Worm (Caenorhabditis elegans) whole organism, mixed stage, embryonic: Measurements from ENCODE around the gene swsn-4.
A peak's percentile ranks its signal among the peaks of the same experiment; 100 is the strongest.

Experiments used
- M03D4.4 ChIP-seq: sonication (generic microtip); optimal IDR thresholded peaks from 2 replicates; lab custom pipeline; 2017; ENCODE audit warnings: mild to moderate bottlenecking, missing genetic modification characterization, missing compliant biosample characterization
- bed-3 ChIP-seq: fragments of 200-800 bp; sonication (Bioruptor generic); optimal IDR thresholded peaks from 3 replicates; lab custom pipeline; 2018; ENCODE audit warnings: mild to moderate bottlenecking, missing genetic modification characterization, moderate library complexity, missing compliant biosample characterization
- blmp-1 ChIP-seq: fragments of 150-350 bp; optimal IDR thresholded peaks from 2 replicates; lab custom pipeline; 2014; ENCODE audit warnings: missing biosample characterization, missing genetic modification characterization
- ceh-43 ChIP-seq: fragments of 200-800 bp; sonication (Bioruptor generic); optimal IDR thresholded peaks from 2 replicates; lab custom pipeline; 2018; ENCODE audit warnings: mild to moderate bottlenecking, missing genetic modification characterization, moderate library complexity, missing compliant biosample characterization
- ceh-83 ChIP-seq: fragments of 200-800 bp; sonication (Bioruptor generic); optimal IDR thresholded peaks from 2 replicates; lab custom pipeline; 2018; ENCODE audit warnings: mild to moderate bottlenecking, missing genetic modification characterization, missing compliant biosample characterization
- ces-1 ChIP-seq: fragments of 150-350 bp; optimal IDR thresholded peaks from 2 replicates; lab custom pipeline; 2014; ENCODE audit warnings: missing biosample characterization, missing genetic modification reagents, missing genetic modification characterization
- cnd-1 ChIP-seq: fragments of 200-800 bp; sonication (Bioruptor generic); optimal IDR thresholded peaks from 2 replicates; lab custom pipeline; 2018; ENCODE audit warnings: mild to moderate bottlenecking, missing genetic modification characterization, missing compliant biosample characterization
- drap-1 ChIP-seq: fragments of 200-800 bp; sonication (Bioruptor generic); optimal IDR thresholded peaks from 3 replicates; lab custom pipeline; 2018; ENCODE audit warnings: mild to moderate bottlenecking, missing genetic modification characterization, missing compliant biosample characterization
- elt-1 ChIP-seq: sonication (generic microtip); optimal IDR thresholded peaks from 2 replicates; lab custom pipeline; 2017; ENCODE audit warnings: missing genetic modification characterization, mild to moderate bottlenecking, missing compliant biosample characterization, antibody characterized with exemption, moderate library complexity, borderline replicate concordance; ENCODE audit not compliant: insufficient read depth
- elt-3 ChIP-seq: fragments of 150-350 bp; optimal IDR thresholded peaks from 2 replicates; lab custom pipeline; 2014; ENCODE audit warnings: missing biosample characterization, missing genetic modification characterization
- flh-1 ChIP-seq: fragments of 200-800 bp; sonication (Bioruptor generic); optimal IDR thresholded peaks from 2 replicates; lab custom pipeline; 2018; ENCODE audit warnings: mild to moderate bottlenecking, missing genetic modification characterization, moderate library complexity, missing compliant biosample characterization
- ham-2 ChIP-seq: fragments of 200-800 bp; sonication (Bioruptor generic); optimal IDR thresholded peaks from 2 replicates; lab custom pipeline; 2018; ENCODE audit warnings: mild to moderate bottlenecking, missing genetic modification characterization, missing compliant biosample characterization
- hlh-1 ChIP-seq: fragments of 150-350 bp; optimal IDR thresholded peaks from 2 replicates; lab custom pipeline; 2014; ENCODE audit warnings: missing biosample characterization, missing genetic modification reagents, missing genetic modification characterization
- lin-32 ChIP-seq: fragments of 200-800 bp; sonication (Bioruptor generic); optimal IDR thresholded peaks from 2 replicates; lab custom pipeline; 2018; ENCODE audit warnings: mild to moderate bottlenecking, missing genetic modification characterization, missing compliant biosample characterization
- lsy-2 ChIP-seq: fragments of 150-350 bp; optimal IDR thresholded peaks from 2 replicates; lab custom pipeline; 2014; ENCODE audit warnings: missing biosample characterization, missing genetic modification characterization
- mab-5 ChIP-seq: fragments of 150-350 bp; optimal IDR thresholded peaks from 2 replicates; lab custom pipeline; 2014; ENCODE audit warnings: missing biosample characterization, missing genetic modification characterization
- mep-1 ChIP-seq: fragments of 150-350 bp; optimal IDR thresholded peaks from 2 replicates; lab custom pipeline; 2017; ENCODE audit warnings: missing biosample characterization, missing genetic modification reagents, missing genetic modification characterization, inconsistent platforms
- mls-2 ChIP-seq: sonication (generic microtip); optimal IDR thresholded peaks from 2 replicates; lab custom pipeline; 2016; ENCODE audit warnings: mild to moderate bottlenecking, missing genetic modification characterization, moderate library complexity, missing compliant biosample characterization
- nhr-12 ChIP-seq: fragments of 150-350 bp; optimal IDR thresholded peaks from 2 replicates; lab custom pipeline; 2014; ENCODE audit warnings: missing biosample characterization, missing genetic modification characterization
- nhr-237 ChIP-seq: fragments of 150-350 bp; optimal IDR thresholded peaks from 2 replicates; lab custom pipeline; 2014; ENCODE audit warnings: missing biosample characterization, missing genetic modification characterization
- nhr-28 ChIP-seq: fragments of 150-350 bp; optimal IDR thresholded peaks from 2 replicates; lab custom pipeline; 2014; ENCODE audit warnings: missing biosample characterization, missing genetic modification characterization
- pha-4 ChIP-seq: fragments of 150-350 bp; optimal IDR thresholded peaks from 2 replicates; lab custom pipeline; 2018; ENCODE audit warnings: missing biosample characterization, missing genetic modification reagents, missing genetic modification characterization
- sem-2 ChIP-seq: fragments of 200-800 bp; sonication (Bioruptor generic); optimal IDR thresholded peaks from 2 replicates; lab custom pipeline; 2018; ENCODE audit warnings: mild to moderate bottlenecking, missing genetic modification characterization, missing compliant biosample characterization
- snpc-4 ChIP-seq: fragments of 150-350 bp; optimal IDR thresholded peaks from 2 replicates; lab custom pipeline; 2014; ENCODE audit warnings: missing biosample characterization, missing genetic modification characterization
- sptf-1 ChIP-seq: sonication (generic microtip); optimal IDR thresholded peaks from 2 replicates; lab custom pipeline; 2017; ENCODE audit warnings: mild to moderate bottlenecking, missing genetic modification characterization, moderate library complexity, missing compliant biosample characterization
- tbx-8 ChIP-seq: fragments of 200-800 bp; sonication (Bioruptor generic); optimal IDR thresholded peaks from 2 replicates; lab custom pipeline; 2018; ENCODE audit warnings: mild to moderate bottlenecking, missing genetic modification characterization, moderate library complexity, missing compliant biosample characterization
- unc-120 ChIP-seq: sonication (generic microtip); optimal IDR thresholded peaks from 2 replicates; lab custom pipeline; 2017; ENCODE audit warnings: missing genetic modification characterization, missing compliant biosample characterization; ENCODE audit not compliant: poor library complexity, severe bottlenecking
- unc-39 ChIP-seq: fragments of 150-350 bp; optimal IDR thresholded peaks from 2 replicates; lab custom pipeline; 2014; ENCODE audit warnings: missing biosample characterization, missing genetic modification characterization
- ztf-11 ChIP-seq: fragments of 150-350 bp; optimal IDR thresholded peaks from 2 replicates; lab custom pipeline; 2014; ENCODE audit warnings: missing biosample characterization, missing genetic modification characterization

swsn-4 gene

ce11 chrIV:11130774-11131173, 5.0 kb downstream of the swsn-4 start:
- TF ChIP-seq sptf-1 = no peak
- no peak for TF ChIP-seq nhr-28
- TF ChIP-seq hlh-1 (tag; lab: Kevin White, UChicago) = no peak

- TF ChIP-seq nhr-12 = no peak
- no peak for TF ChIP-seq unc-120 (tag; lab: Kevin White, UChicago)
- no peak for TF ChIP-seq ces-1 (GFP tag; lab: Kevin White, UChicago)
- no peak for TF ChIP-seq blmp-1 (tag; lab: Kevin White, UChicago)
- no peak for TF ChIP-seq ceh-83 (GFP tag; lab: Kevin White, UChicago)
- TF ChIP-seq mab-5 (tag; lab: Kevin White, UChicago) = no peak
- no peak for TF ChIP-seq unc-39
- no peak for TF ChIP-seq mls-2
- no peak for TF ChIP-seq snpc-4
- TF ChIP-seq pha-4 (tag; lab: Kevin White, UChicago) = no peak
- no peak for TF ChIP-seq elt-3 (tag; lab: Kevin White, UChicago)
- no peak for TF ChIP-seq drap-1 (GFP tag; lab: Kevin White, UChicago)
- TF ChIP-seq ceh-43 (GFP tag; lab: Kevin White, UChicago) = no peak
- TF ChIP-seq sptf-1 = no peak
- TF ChIP-seq sem-2 (GFP tag; lab: Kevin White, UChicago) = no peak
These were observed 5.4 kb downstream of the swsn-4 start, which contains the start of gene ard-1 for ce11 chrIV:11131268-11131667. Gene ard-1, plus strand, starts transcription at chrIV:11131279.

ce11 chrIV:11142314-11143227, 16.7 kb downstream of the swsn-4 start, which contains the start of gene skih-2:
Gene skih-2, minus strand, starts transcription at chrIV:11142364.
- TF ChIP-seq sptf-1 (no peak), sem-2 (GFP tag; lab: Kevin White, UChicago) (no peak), mab-5 (tag; lab: Kevin White, UChicago) (no peak), nhr-237 (tag; lab: Kevin White, UChicago) (peak; percentile 27), unc-39 (peak; percentile 64), blmp-1 (tag; lab: Kevin White, UChicago) (no peak), lin-32 (GFP tag; lab: Kevin White, UChicago) (no peak), cnd-1 (tag; lab: Kevin White, UChicago) (no peak), ces-1 (GFP tag; lab: Kevin White, UChicago) (peak; percentile 89), lsy-2 (tag; lab: Kevin White, UChicago) (peak; percentile 65), snpc-4 (no peak), ceh-43 (GFP tag; lab: Kevin White, UChicago) (no peak), pha-4 (tag; lab: Kevin White, UChicago) (peak; percentile 26), bed-3 (GFP tag; lab: Kevin White, UChicago) (no peak), tbx-8 (GFP tag; lab: Kevin White, UChicago) (no peak), mep-1 (peak; percentile 32), elt-1 (tag; lab: Kevin White, UChicago) (no peak), ham-2 (GFP tag; lab: Kevin White, UChicago) (no peak), elt-3 (tag; lab: Kevin White, UChicago) (no peak)

DNA sequence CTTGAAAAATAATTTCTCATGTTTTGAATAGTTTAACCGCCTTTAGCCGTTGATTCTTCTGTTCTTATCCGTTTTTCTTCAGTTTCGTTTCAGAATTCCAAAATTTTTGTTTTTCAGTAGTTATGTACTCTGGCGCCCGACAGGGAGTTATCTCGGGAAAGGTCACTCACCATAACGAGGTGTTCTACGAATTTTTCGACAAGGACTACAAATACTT, 17.3 kb downstream of the swsn-4 start, which contains the start of gene F01G4.4:
TSS of gene F01G4.4 (plus strand) at position 118 of the 217 bp plus-strand sequence.
- TF ChIP-seq bed-3 (GFP tag; lab: Kevin White, UChicago) = no peak
- TF ChIP-seq sptf-1 = no peak
- no peak for TF ChIP-seq ham-2 (GFP tag; lab: Kevin White, UChicago)
- no peak for TF ChIP-seq ces-1 (GFP tag; lab: Kevin White, UChicago)
- no peak for TF ChIP-seq ztf-11 (tag; lab: Kevin White, UChicago)
- TF ChIP-seq ceh-83 (GFP tag; lab: Kevin White, UChicago) = no peak
- no peak for TF ChIP-seq M03D4.4

DNA sequence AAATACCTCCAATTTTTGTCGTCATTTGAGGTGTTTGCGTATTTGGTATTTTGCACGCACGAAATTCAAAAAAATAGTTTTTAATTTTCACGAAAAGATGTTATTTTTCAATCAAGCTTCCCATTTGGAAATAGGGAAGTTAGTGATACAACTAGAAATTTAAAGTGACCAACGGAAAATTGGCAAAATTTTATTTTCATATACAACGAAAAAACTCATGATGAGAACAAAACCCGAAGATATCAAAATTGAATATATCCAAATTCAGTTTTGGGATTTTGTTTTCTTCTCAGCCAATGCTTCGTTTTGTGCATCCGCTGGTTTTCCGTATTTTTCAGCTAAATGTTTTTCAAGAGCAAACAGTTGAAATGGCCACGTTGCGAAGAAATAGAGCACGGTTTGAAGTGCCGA, 20.1 kb downstream of the swsn-4 start:
- TF ChIP-seq cnd-1 (tag; lab: Kevin White, UChicago) = no peak
- TF ChIP-seq nhr-237 (tag; lab: Kevin White, UChicago) = no peak
- TF ChIP-seq ham-2 (GFP tag; lab: Kevin White, UChicago) = no peak
- TF ChIP-seq ztf-11 (tag; lab: Kevin White, UChicago) = no peak
- no peak for TF ChIP-seq sptf-1
- TF ChIP-seq mls-2 = no peak
- TF ChIP-seq drap-1 (GFP tag; lab: Kevin White, UChicago) = no peak
- TF ChIP-seq hlh-1 (tag; lab: Kevin White, UChicago) = no peak
- no peak for TF ChIP-seq flh-1 (GFP tag; lab: Kevin White, UChicago)
- no peak for TF ChIP-seq ces-1 (GFP tag; lab: Kevin White, UChicago)
- TF ChIP-seq elt-3 (tag; lab: Kevin White, UChicago) = no peak
- TF ChIP-seq lsy-2 (tag; lab: Kevin White, UChicago) = no peak
- no peak for TF ChIP-seq bed-3 (GFP tag; lab: Kevin White, UChicago)
- TF ChIP-seq ceh-43 (GFP tag; lab: Kevin White, UChicago) = no peak
- TF ChIP-seq unc-39 = no peak
- TF ChIP-seq, all 35 proteins: peak for 0
